Fruit fly (Drosophila melanogaster): Measurements from ENCODE around the gene epsilonCOP.

epsilonCOP gene

dm6 chr2L:6467509-6467908 lies 21.4 kb upstream of the epsilonCOP start, which contains the start of gene HemK1 (continued):
- TF ChIP-seq CG12942 (GFP tag; optimal IDR thresholded peaks at IDR 0.05) (no peak), dmrt99B (tag; optimal IDR thresholded peaks at IDR 0.05) (no peak), dm (GFP tag; optimal IDR thresholded peaks at IDR 0.05) (no peak), Atf6 (GFP tag; IDR thresholded peaks at IDR 0.05) (0 out of 2 replicates have a peak, but pooled peaks have one; percentile 21), CG4360 (GFP tag; IDR thresholded peaks at IDR 0.05) (no peak), Hmx (GFP tag; optimal IDR thresholded peaks at IDR 0.05) (no peak), ro (GFP tag; IDR thresholded peaks at IDR 0.05) (no peak), HLHmδ (GFP tag; optimal IDR thresholded peaks at IDR 0.05) (no peak), CG16815 (GFP tag; optimal IDR thresholded peaks at IDR 0.05) (no peak), CG8765 (GFP tag; IDR thresholded peaks at IDR 0.05) (no peak), Pdp1 (GFP tag; optimal IDR thresholded peaks at IDR 0.05) (peak in 1 of 2 experiments; percentile 84), HmgZ (tag; optimal IDR thresholded peaks at IDR 0.05) (peak; percentile 78), CG12219 (GFP tag; optimal IDR thresholded peaks at IDR 0.05) (no peak), CG43689 (GFP tag; IDR thresholded peaks at IDR 0.05) (no peak), cwo (GFP tag; optimal IDR thresholded peaks at IDR 0.05) (no peak), NfI (GFP tag; optimal IDR thresholded peaks at IDR 0.05) (peak; percentile 4), CG8359 (GFP tag; optimal IDR thresholded peaks at IDR 0.05; ENCODE audit: borderline replicate concordance) (no peak), CG2199 (GFP tag; IDR thresholded peaks at IDR 0.05) (0 out of 3 replicates have a peak, but pooled peaks have one; percentile 29), sim (GFP tag; IDR thresholded peaks at IDR 0.05) (no peak), crp (GFP tag; optimal IDR thresholded peaks at IDR 0.05) (peak in 1 of 2 experiments; percentile 2), CG12744 (GFP tag; optimal IDR thresholded peaks at IDR 0.05) (no peak), run (tag; optimal IDR thresholded peaks at IDR 0.05) (no peak), CG6683 (GFP tag; optimal IDR thresholded peaks at IDR 0.05) (no peak), Atf3 (GFP tag; optimal IDR thresholded peaks at IDR 0.05) (no peak), CG12769 (tag; optimal IDR thresholded peaks at IDR 0.05) (peak; percentile 50), Vsx1 (GFP tag; optimal IDR thresholded peaks at IDR 0.05) (no peak), row (GFP tag; IDR thresholded peaks at IDR 0.05) (peak; percentile 40; the same call in 1 of the 3 replicates), CG15514 (GFP tag; optimal IDR thresholded peaks at IDR 0.05) (peak; percentile 84), CG33213 (GFP tag; optimal IDR thresholded peaks at IDR 0.05) (peak; percentile 75), CG7357 (GFP tag; IDR thresholded peaks at IDR 0.05) (no peak), Xrp1 (GFP tag; IDR thresholded peaks at IDR 0.05) (no peak), CG18011 (GFP tag; optimal IDR thresholded peaks at IDR 0.05) (no peak), GATAe (GFP tag; conservative IDR thresholded peaks at IDR 0.05) (no peak), pzg (GFP tag; optimal IDR thresholded peaks at IDR 0.05) (peak; percentile 98), CG2678 (tag; optimal IDR thresholded peaks at IDR 0.05) (peak; percentile 18), CoRest (tag; optimal IDR thresholded peaks at IDR 0.05) (peak; percentile 54), z (GFP tag; IDR thresholded peaks at IDR 0.05) (no peak), Deaf1 (tag; optimal IDR thresholded peaks at IDR 0.05) (peak; percentile 14), her (GFP tag; optimal IDR thresholded peaks at IDR 0.05) (peak; percentile 27), CG15011 (GFP tag; optimal IDR thresholded peaks at IDR 0.05) (no peak), trem (tag; optimal IDR thresholded peaks at IDR 0.05) (peak; percentile 59), CG18262 (tag; optimal IDR thresholded peaks at IDR 0.05) (no peak), twi (tag; optimal IDR thresholded peaks at IDR 0.05) (no peak), caup (GFP tag; optimal IDR thresholded peaks at IDR 0.05; ENCODE audit: severe bottlenecking) (no peak), CG14667 (GFP tag; IDR thresholded peaks at IDR 0.05) (no peak), CG2116 (GFP tag; optimal IDR thresholded peaks at IDR 0.05) (peak; percentile 42), esg (GFP tag; conservative IDR thresholded peaks at IDR 0.05) (no peak), CG30020 (tag; optimal IDR thresholded peaks at IDR 0.05) (no peak), gcm2 (GFP tag; optimal IDR thresholded peaks at IDR 0.05) (no peak), CG9437 (GFP tag; optimal IDR thresholded peaks at IDR 0.05) (no peak), HmgD (GFP tag; optimal IDR thresholded peaks at IDR 0.05) (peak; percentile 58)

Data from whole organism, embryonic.